Fruit fly (Drosophila melanogaster) whole organism, embryonic: ENCODE results near the gene CG2145.

ENCODE experiments used
- B-H2 ChIP-seq: fragments of 200-800 bp; sonication (Bioruptor generic); optimal IDR thresholded peaks from 2 replicates; lab custom pipeline; 2018; ENCODE audit warnings: missing biosample characterization, mild to moderate bottlenecking, missing genetic modification characterization
- Bgb ChIP-seq: fragments of 200-800 bp; sonication (Bioruptor generic); IDR thresholded peaks from 2 replicates; pipeline ENCODE4 v1.3.6; 2022; ENCODE audit warnings: missing biosample characterization, missing genetic modification characterization; ENCODE audit not compliant: partially characterized antibody
- CG10565 ChIP-seq: fragments of 200-800 bp; sonication (Bioruptor generic); optimal IDR thresholded peaks from 3 replicates; lab custom pipeline; 2016; ENCODE audit warnings: missing biosample characterization, mild to moderate bottlenecking, missing genetic modification characterization
- CG11093 ChIP-seq: fragments of 200-800 bp; sonication (Bioruptor generic); IDR thresholded peaks from 3 replicates; pipeline ENCODE4 v1.3.6; 2022; ENCODE audit warnings: missing biosample characterization, missing genetic modification characterization
- CG11695 ChIP-seq: fragments of 200-800 bp; sonication (Bioruptor generic); IDR thresholded peaks from 3 replicates; pipeline ENCODE4 v1.3.6; 2022; ENCODE audit warnings: missing biosample characterization, missing genetic modification characterization
- CG12391 ChIP-seq: fragments of 200-800 bp; sonication (Bioruptor generic); optimal IDR thresholded peaks from 3 replicates; lab custom pipeline; 2018; ENCODE audit warnings: missing biosample characterization, mild to moderate bottlenecking, missing genetic modification characterization, moderate library complexity
- CG12659 ChIP-seq: fragments of 200-800 bp; sonication (Bioruptor generic); optimal IDR thresholded peaks from 3 replicates; lab custom pipeline; 2017; ENCODE audit warnings: mild to moderate bottlenecking, missing biosample characterization, missing genetic modification reagents, missing genetic modification characterization
- CG12744 ChIP-seq: fragments of 200-800 bp; sonication (Bioruptor generic); optimal IDR thresholded peaks from 2 replicates; lab custom pipeline; 2016; ENCODE audit warnings: missing biosample characterization, missing genetic modification characterization
- CG12942 ChIP-seq: fragments of 200-800 bp; sonication (Bioruptor generic); optimal IDR thresholded peaks from 3 replicates; lab custom pipeline; 2016; ENCODE audit warnings: missing biosample characterization, missing genetic modification characterization
- CG14965 ChIP-seq: fragments of 200-800 bp; sonication (Bioruptor generic); optimal IDR thresholded peaks from 2 replicates; lab custom pipeline; 2016; ENCODE audit warnings: missing biosample characterization, missing genetic modification characterization, borderline replicate concordance
- CG1602 ChIP-seq: fragments of 200-800 bp; sonication (Bioruptor generic); optimal IDR thresholded peaks from 3 replicates; lab custom pipeline; 2016; ENCODE audit warnings: missing biosample characterization, missing genetic modification characterization
- CG18011 ChIP-seq: fragments of 200-800 bp; sonication (Bioruptor generic); optimal IDR thresholded peaks from 2 replicates; lab custom pipeline; 2017; ENCODE audit warnings: missing biosample characterization, missing genetic modification characterization, mild to moderate bottlenecking, moderate library complexity, missing genotype
- CG18262 ChIP-seq: fragments of 200-800 bp; optimal IDR thresholded peaks from 3 replicates; lab custom pipeline; 2019; ENCODE audit warnings: missing biosample characterization, mild to moderate bottlenecking, missing genetic modification characterization, moderate library complexity
- CG18476 ChIP-seq: fragments of 200-800 bp; sonication (Bioruptor generic); optimal IDR thresholded peaks from 2 replicates; lab custom pipeline; 2016; ENCODE audit warnings: missing biosample characterization, mild to moderate bottlenecking, missing genetic modification characterization
- CG18619 ChIP-seq: fragments of 200-800 bp; sonication (Bioruptor generic); optimal IDR thresholded peaks from 3 replicates; lab custom pipeline; 2017; ENCODE audit warnings: missing biosample characterization, mild to moderate bottlenecking, missing genetic modification characterization
- CG33213 ChIP-seq: fragments of 200-800 bp; sonication (Bioruptor generic); optimal IDR thresholded peaks from 3 replicates; lab custom pipeline; 2016; ENCODE audit warnings: missing biosample characterization, missing genetic modification characterization
- CG34376 ChIP-seq: fragments of 200-800 bp; sonication (Bioruptor generic); optimal IDR thresholded peaks from 2 replicates; lab custom pipeline; 2018; ENCODE audit warnings: missing biosample characterization, mild to moderate bottlenecking, missing genetic modification characterization
- CG4820 ChIP-seq: fragments of 200-800 bp; sonication (Bioruptor generic); optimal IDR thresholded peaks from 3 replicates; lab custom pipeline; 2016; ENCODE audit warnings: missing biosample characterization, missing genetic modification characterization
- CG7987 ChIP-seq: fragments of 200-800 bp; sonication (Bioruptor generic); optimal IDR thresholded peaks from 2 replicates; lab custom pipeline; 2018; ENCODE audit warnings: missing biosample characterization, mild to moderate bottlenecking, missing genetic modification characterization, moderate library complexity
- CG8359 ChIP-seq: fragments of 200-800 bp; sonication (Bioruptor generic); optimal IDR thresholded peaks from 2 replicates; lab custom pipeline; 2017; ENCODE audit warnings: missing biosample characterization, mild to moderate bottlenecking, missing genetic modification characterization, borderline replicate concordance
- CG8478 ChIP-seq: fragments of >200 bp; optimal IDR thresholded peaks from 2 replicates; lab custom pipeline; 2018
- D19B ChIP-seq: fragments of 200-800 bp; sonication (Bioruptor generic); optimal IDR thresholded peaks from 2 replicates; lab custom pipeline; 2017; ENCODE audit warnings: missing biosample characterization, mild to moderate bottlenecking, missing genetic modification characterization
- Dp ChIP-seq: fragments of 200-800 bp; sonication (Bioruptor generic); optimal IDR thresholded peaks from 2 replicates; lab custom pipeline; 2018; ENCODE audit warnings: missing biosample characterization, mild to moderate bottlenecking, missing genetic modification characterization, moderate library complexity
- E2f2 ChIP-seq: fragments of 200-800 bp; sonication (Bioruptor generic); IDR thresholded peaks from 2 replicates; pipeline ENCODE4 v1.3.6; 2022; ENCODE audit warnings: missing biosample characterization, missing genetic modification characterization
- Ets97D ChIP-seq: fragments of 200-800 bp; sonication (Bioruptor generic); optimal IDR thresholded peaks from 3 replicates; lab custom pipeline; 2016; ENCODE audit warnings: missing biosample characterization, missing genetic modification characterization
- Fer1 ChIP-seq: fragments of 200-800 bp; sonication (Bioruptor generic); optimal IDR thresholded peaks from 2 replicates; lab custom pipeline; 2017; ENCODE audit warnings: missing biosample characterization, mild to moderate bottlenecking, missing genetic modification characterization
- Nf-YC ChIP-seq: fragments of 200-800 bp; optimal IDR thresholded peaks from 3 replicates; lab custom pipeline; 2019; ENCODE audit warnings: missing biosample characterization, mild to moderate bottlenecking, missing genetic modification characterization, moderate library complexity
- Opbp ChIP-seq: fragments of 200-800 bp; sonication (Bioruptor generic); IDR thresholded peaks from 3 replicates; pipeline ENCODE4 v1.3.6; 2022; ENCODE audit warnings: missing biosample characterization, missing genetic modification characterization; ENCODE audit not compliant: partially characterized antibody
- Trl ChIP-seq, 3 experiments: fragments of >200 bp in 2 of 3; fragments of 200-800 bp in 1 of 3; sonication (Bioruptor generic) in 1 of 3; optimal IDR thresholded peaks; 2 replicates in 1 of 3; 3 replicates in 2 of 3; lab custom pipeline; 2016 to 2017; ENCODE audit warnings: missing biosample characterization in 1 of 3, missing genetic modification characterization in 1 of 3
- abd-A ChIP-seq: fragments of 200-800 bp; sonication (Bioruptor generic); optimal IDR thresholded peaks from 3 replicates; lab custom pipeline; 2019; ENCODE audit warnings: missing biosample characterization, mild to moderate bottlenecking, missing genetic modification characterization, moderate library complexity
- amos ChIP-seq: fragments of 200-800 bp; sonication (Bioruptor generic); IDR thresholded peaks from 2 replicates; pipeline ENCODE4 v1.3.6; 2022; ENCODE audit warnings: missing biosample characterization, missing genetic modification characterization; ENCODE audit not compliant: partially characterized antibody
- br ChIP-seq: fragments of >200 bp; optimal IDR thresholded peaks from 2 replicates; lab custom pipeline; 2017
- corto ChIP-seq: fragments of 200-800 bp; sonication (Bioruptor generic); optimal IDR thresholded peaks from 2 replicates; lab custom pipeline; 2016; ENCODE audit warnings: missing biosample characterization, mild to moderate bottlenecking, missing genetic modification characterization, moderate library complexity
- crc ChIP-seq: fragments of 200-800 bp; sonication (Bioruptor generic); optimal IDR thresholded peaks from 2 replicates; lab custom pipeline; 2016; ENCODE audit warnings: missing biosample characterization, missing genetic modification characterization
- dimm ChIP-seq: fragments of 200-800 bp; sonication (Bioruptor generic); IDR thresholded peaks from 2 replicates; pipeline ENCODE4 v1.3.6; 2022; ENCODE audit warnings: missing biosample characterization, missing genetic modification characterization
- en ChIP-seq: fragments of 200-800 bp; sonication (Bioruptor generic); optimal IDR thresholded peaks from 2 replicates; lab custom pipeline; 2016; ENCODE audit warnings: missing biosample characterization, missing genetic modification characterization
- fu2 ChIP-seq: fragments of 200-800 bp; sonication (Bioruptor generic); optimal IDR thresholded peaks from 2 replicates; lab custom pipeline; 2016; ENCODE audit warnings: missing biosample characterization, missing genetic modification characterization
- grau ChIP-seq: fragments of 200-800 bp; optimal IDR thresholded peaks from 3 replicates; lab custom pipeline; 2019; ENCODE audit warnings: missing biosample characterization, mild to moderate bottlenecking, missing genetic modification characterization, moderate library complexity
- h ChIP-seq: fragments of >200 bp; optimal IDR thresholded peaks from 2 replicates; lab custom pipeline; 2017
- ken ChIP-seq: fragments of 200-800 bp; sonication (Bioruptor generic); IDR thresholded peaks from 3 replicates; pipeline ENCODE4 v1.3.6; 2022; ENCODE audit warnings: missing biosample characterization, missing genetic modification characterization
- lmd ChIP-seq: fragments of 200-800 bp; sonication (Bioruptor generic); IDR thresholded peaks from 2 replicates; pipeline ENCODE4 v1.3.6; 2022; ENCODE audit warnings: missing biosample characterization, missing genetic modification characterization
- luna ChIP-seq: fragments of 200-800 bp; sonication (Bioruptor generic); optimal IDR thresholded peaks from 2 replicates; lab custom pipeline; 2016; ENCODE audit warnings: missing biosample characterization, missing genetic modification characterization
- oc ChIP-seq: fragments of 200-800 bp; sonication (Bioruptor generic); optimal IDR thresholded peaks from 2 replicates; lab custom pipeline; 2018; ENCODE audit warnings: missing biosample characterization, mild to moderate bottlenecking, missing genetic modification characterization, moderate library complexity
- pb ChIP-seq: fragments of 200-800 bp; sonication (Bioruptor generic); optimal IDR thresholded peaks from 3 replicates; lab custom pipeline; 2016; ENCODE audit warnings: missing biosample characterization, missing genetic modification characterization
- pho ChIP-seq: fragments of 200-800 bp; sonication (Bioruptor generic); optimal IDR thresholded peaks from 2 replicates; lab custom pipeline; 2016; ENCODE audit warnings: missing biosample characterization, missing genetic modification characterization
- ranshi ChIP-seq: fragments of 200-800 bp; sonication (Bioruptor generic); IDR thresholded peaks from 2 replicates; pipeline ENCODE4 v1.3.6; 2022; ENCODE audit warnings: missing biosample characterization, missing genetic modification characterization
- schlank ChIP-seq: fragments of 200-800 bp; sonication (Bioruptor generic); optimal IDR thresholded peaks from 2 replicates; lab custom pipeline; 2018; ENCODE audit warnings: missing biosample characterization, mild to moderate bottlenecking, missing genetic modification characterization
- sisA ChIP-seq: fragments of 200-800 bp; sonication (Bioruptor generic); IDR thresholded peaks from 2 replicates; pipeline ENCODE4 v1.3.6; 2022; ENCODE audit warnings: missing biosample characterization, missing genetic modification characterization
- tio ChIP-seq: fragments of 200-800 bp; sonication (Bioruptor generic); optimal IDR thresholded peaks from 2 replicates; lab custom pipeline; 2017; ENCODE audit warnings: missing biosample characterization, missing genetic modification characterization, inconsistent platforms
- tx ChIP-seq: fragments of 200-800 bp; sonication (Bioruptor generic); optimal IDR thresholded peaks from 2 replicates; lab custom pipeline; 2016; ENCODE audit warnings: missing biosample characterization, missing genetic modification characterization
- unc-4 ChIP-seq: fragments of 200-800 bp; sonication (Bioruptor generic); IDR thresholded peaks from 2 replicates; pipeline ENCODE4 v1.3.6; 2022; ENCODE audit warnings: missing biosample characterization, missing genetic modification characterization; ENCODE audit not compliant: partially characterized antibody
- vnd ChIP-seq: fragments of 200-800 bp; sonication (Bioruptor generic); IDR thresholded peaks from 3 replicates; pipeline ENCODE4 v1.3.6; 2022; ENCODE audit warnings: missing biosample characterization, missing genetic modification characterization; ENCODE audit not compliant: partially characterized antibody

CG2145 gene

DNA sequence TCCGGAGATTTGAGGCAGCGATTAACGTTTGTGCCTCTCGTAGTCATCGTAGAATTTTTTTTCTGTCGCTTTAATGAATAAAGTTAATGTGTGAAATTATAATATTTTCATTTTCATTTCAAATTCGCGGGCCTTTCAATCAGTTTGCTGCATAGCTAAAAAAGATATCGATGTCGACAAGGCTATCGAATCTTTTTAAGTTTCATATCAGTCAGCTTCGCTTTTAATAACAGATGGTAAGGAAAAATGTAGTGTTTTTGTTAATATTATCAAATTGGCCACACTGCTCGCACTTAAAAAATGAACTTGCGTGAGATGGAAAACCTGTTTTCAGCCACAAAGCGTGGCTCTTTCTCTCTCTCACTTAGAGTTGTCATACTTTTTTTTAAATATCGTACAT is 2.4 kb downstream of the CG2145 start:
- TF ChIP-seq Opbp (GFP tag; lab: Robert Waterston, UW) (peak; percentile 62; the same call in 2 of the 3 replicates), pb (GFP tag; lab: Kevin White, UChicago) (no peak), Fer1 (GFP tag; lab: Kevin White, UChicago) (no peak), pho (GFP tag; lab: Kevin White, UChicago) (no peak), tio (GFP tag; lab: Kevin White, UChicago) (no peak), amos (GFP tag; lab: Robert Waterston, UW) (peak; percentile 59), CG12942 (GFP tag; lab: Kevin White, UChicago) (no peak), CG8359 (GFP tag; lab: Kevin White, UChicago) (no peak), schlank (no peak), fu2 (GFP tag; lab: Kevin White, UChicago) (no peak), CG12659 (GFP tag; lab: Kevin White, UChicago) (no peak), tx (GFP tag; lab: Kevin White, UChicago) (no peak), CG18619 (GFP tag; lab: Kevin White, UChicago) (no peak), grau (tag; lab: Kevin White, UChicago) (no peak), CG33213 (GFP tag; lab: Kevin White, UChicago) (no peak), unc-4 (GFP tag; lab: Robert Waterston, UW) (peak; percentile 61), CG11695 (GFP tag; lab: Robert Waterston, UW) (no peak), vnd (GFP tag; lab: Robert Waterston, UW) (peak; percentile 49; the same call in 2 of the 3 replicates), h (lab: Kevin White, UChicago) (no peak), corto (GFP tag; lab: Kevin White, UChicago) (no peak), Ets97D (GFP tag; lab: Kevin White, UChicago) (no peak), CG34376 (no peak), CG18262 (tag; lab: Kevin White, UChicago) (no peak), lmd (GFP tag; lab: Robert Waterston, UW) (no peak), CG7987 (GFP tag; lab: Kevin White, UChicago) (no peak), CG12744 (GFP tag; lab: Kevin White, UChicago) (no peak), luna (GFP tag; lab: Kevin White, UChicago) (no peak), abd-A (no peak), sisA (no peak), Trl (optimal IDR thresholded peaks at IDR 0.05; lab: Kevin White, UChicago) (peak in 1 of 2 experiments; percentile 4), Trl (GFP tag; optimal IDR thresholded peaks at IDR 0.05; lab: Kevin White, UChicago) (no peak), Nf-YC (no peak), en (no peak), B-H2 (GFP tag; lab: Kevin White, UChicago) (no peak), CG1602 (no peak), dimm (no peak), br (no peak), Dp (peak; percentile 61), ranshi (GFP tag; lab: Robert Waterston, UW) (no peak), oc (tag; lab: Kevin White, UChicago) (no peak), CG14965 (no peak), CG18476 (GFP tag; lab: Kevin White, UChicago) (no peak), CG18011 (GFP tag; lab: Kevin White, UChicago) (peak; percentile 95), D19B (no peak), CG11093 (no peak), CG4820 (GFP tag; lab: Kevin White, UChicago) (no peak), crc (GFP tag; lab: Kevin White, UChicago) (no peak), CG10565 (no peak), CG8478 (lab: Kevin White, UChicago) (no peak), ken (GFP tag; lab: Robert Waterston, UW) (no peak), E2f2 (peak; percentile 76), CG12391 (tag; lab: Kevin White, UChicago) (no peak), Bgb (peak; percentile 61)
